Worm (Caenorhabditis elegans) whole organism, L2 larva: ENCODE results near the gene pfk-1.2.

ENCODE experiments used
- nhr-11 ChIP-seq: fragments of 150-350 bp; optimal IDR thresholded peaks from 2 replicates; lab custom pipeline; 2014; ENCODE audit warnings: missing biosample characterization, missing genetic modification characterization
- snpc-4 ChIP-seq: fragments of 150-350 bp; optimal IDR thresholded peaks from 2 replicates; lab custom pipeline; 2014; ENCODE audit warnings: missing biosample characterization, missing genetic modification characterization

- no peak for TF ChIP-seq snpc-4 (tag; lab: Kevin White, UChicago)
- TF ChIP-seq nhr-11 (tag; lab: Kevin White, UChicago) = no peak
Measured at ce11 chrV:9485508-9485907, 46.1 kb upstream of the pfk-1.2 start.
